Fruit fly (Drosophila melanogaster) whole organism, pupa: Measurements from ENCODE around the gene dimm.

Experiments
- CG15710 ChIP-seq: fragments of 200-800 bp; sonication (Bioruptor generic); optimal IDR thresholded peaks from 2 replicates; lab custom pipeline; 2018; ENCODE audit warnings: missing biosample characterization, mild to moderate bottlenecking, missing genetic modification characterization, moderate library complexity
- Pif1B ChIP-seq: fragments of 200-800 bp; sonication (Bioruptor generic); optimal IDR thresholded peaks from 3 replicates; lab custom pipeline; 2016; ENCODE audit warnings: missing biosample characterization, missing genetic modification characterization

dm6 chr2L:21331502-21331901, at the start of gene dimm:
- TF ChIP-seq CG15710 (no peak), Pif1B (GFP tag; lab: Kevin White, UChicago) (no peak)
